Worm (Caenorhabditis elegans): ENCODE data around the gene spp-19.

The spp-19 gene

DNA sequence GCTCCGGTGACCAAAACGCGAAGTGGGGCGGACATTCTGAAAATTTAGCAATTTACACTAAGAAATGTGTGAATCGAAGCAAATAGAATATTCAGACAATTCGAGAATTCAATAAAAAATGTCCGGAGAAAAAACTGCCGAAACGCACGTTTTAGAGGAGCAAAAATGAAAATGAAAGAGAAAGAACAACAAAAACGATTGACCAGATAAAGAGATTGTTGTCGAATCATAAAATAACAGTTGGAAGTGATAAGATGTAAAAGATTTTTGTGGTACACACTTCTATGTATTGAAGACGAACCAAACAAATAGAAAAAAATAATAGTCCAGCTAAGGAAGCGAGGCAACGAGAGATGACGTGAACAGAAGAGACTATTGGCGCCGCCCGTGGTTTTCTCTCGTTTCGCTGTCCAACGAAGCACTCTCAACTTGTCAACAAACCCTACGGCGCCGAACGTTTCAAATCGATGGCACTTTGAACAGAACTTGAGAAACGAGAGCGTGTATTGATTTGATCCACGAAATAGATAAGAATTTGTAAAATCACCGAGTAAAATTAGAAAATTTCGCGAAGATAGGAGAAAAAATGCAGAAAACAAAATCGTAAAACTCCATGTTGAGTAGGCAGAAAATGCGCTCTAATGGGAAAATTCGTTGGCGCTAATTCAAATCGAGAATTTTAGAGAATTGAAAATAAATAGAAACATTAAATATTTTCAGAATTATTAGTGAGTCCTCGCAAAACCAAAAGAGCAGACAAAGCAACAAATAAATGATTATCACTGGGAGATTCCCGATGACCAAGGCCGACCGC, 44.8 kb downstream of the spp-19 start, which contains the start of gene mdh-1:
Gene mdh-1, minus strand, starts transcription at position 36 of the 814 bp plus-strand sequence.
- TF ChIP-seq pax-3 (tag; optimal IDR thresholded peaks at IDR 0.05) (peak; percentile 11), ces-1 (GFP tag; optimal IDR thresholded peaks at IDR 0.05) (no peak), dpl-1 (GFP tag; optimal IDR thresholded peaks at IDR 0.05) (peak; percentile 44 to 79 (median 53)), elt-2 (tag; optimal IDR thresholded peaks at IDR 0.05) (peak; percentile 29), nhr-85 (tag) (peak; percentile 30), elt-3 (tag; optimal IDR thresholded peaks at IDR 0.05) (peak in 1 of 6 experiments; percentile 40), nhr-47 (tag; optimal IDR thresholded peaks at IDR 0.05) (peak; percentile 13), swsn-7 (tag; optimal IDR thresholded peaks at IDR 0.05) (no peak), blmp-1 (tag; optimal IDR thresholded peaks at IDR 0.05) (peak; percentile 62), fkh-8 (tag; optimal IDR thresholded peaks at IDR 0.05) (peak; percentile 33), egl-27 (tag; optimal IDR thresholded peaks at IDR 0.05) (peak in 1 of 2 experiments; percentile 25), grh-1 (GFP tag; IDR thresholded peaks at IDR 0.05) (no peak), C04F5.9 (tag; optimal IDR thresholded peaks at IDR 0.05) (no peak), efl-1 (optimal IDR thresholded peaks at IDR 0.05) (peak in 1 of 2 experiments; percentile 75), efl-1 (GFP tag; optimal IDR thresholded peaks at IDR 0.05 in 1 of 2) (peak; percentile 72 to 96), lin-35 (GFP tag; optimal IDR thresholded peaks at IDR 0.05) (peak; percentile 30 to 71), lin-14 (GFP tag; optimal IDR thresholded peaks at IDR 0.05) (peak; percentile 58), mep-1 (tag; optimal IDR thresholded peaks at IDR 0.05) (peak; percentile 7)

DNA sequence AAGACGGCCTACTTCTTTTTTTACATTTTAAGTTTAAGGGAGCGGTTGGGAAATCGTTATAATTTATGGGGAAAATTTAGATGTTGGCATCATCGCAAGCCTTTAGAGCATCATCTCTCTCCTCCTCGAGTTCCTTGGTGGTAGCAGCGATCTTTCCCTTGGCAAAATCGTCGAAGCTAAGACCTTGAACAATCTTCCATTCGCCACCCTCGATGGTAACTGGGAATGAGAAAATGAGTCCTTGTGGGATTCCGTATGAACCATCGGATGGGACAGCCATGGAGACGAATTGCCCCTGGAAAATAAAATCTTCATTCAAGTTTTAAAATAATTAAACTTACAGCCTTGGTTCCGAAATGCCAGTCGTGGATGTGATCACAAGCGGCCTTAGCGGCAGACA, 46.1 kb downstream of the spp-19 start:
- TF ChIP-seq nhr-237 (tag; optimal IDR thresholded peaks at IDR 0.05) (no peak), ztf-11 (tag; optimal IDR thresholded peaks at IDR 0.05) (no peak)

DNA sequence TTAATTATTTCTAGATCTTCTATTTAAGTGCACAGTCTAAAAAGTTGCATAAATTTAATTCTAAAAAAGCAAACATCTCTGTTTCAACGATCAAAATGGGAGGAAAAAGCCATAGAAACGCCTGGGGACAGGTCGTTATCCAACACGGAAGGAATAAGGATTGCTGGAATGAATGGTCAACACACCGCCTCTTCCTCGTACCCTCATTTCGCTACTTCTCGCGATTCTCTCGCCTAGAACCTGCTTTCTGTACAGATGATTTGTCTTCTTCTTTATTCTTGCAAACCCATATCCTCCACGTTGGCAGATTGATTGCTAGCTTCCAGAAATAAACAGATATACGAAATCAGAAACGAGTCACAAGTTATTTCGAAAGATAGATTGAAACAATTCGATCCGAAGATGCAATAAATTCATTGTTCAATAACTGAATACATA, 46.6 kb downstream of the spp-19 start, which contains the start of gene dpy-11:
Gene dpy-11, minus strand, starts transcription at position 354 of the 438 bp plus-strand sequence.
- TF ChIP-seq xbp-1 (tag; optimal IDR thresholded peaks at IDR 0.05) (no peak), irx-1 (tag; optimal IDR thresholded peaks at IDR 0.05) (no peak), nhr-90 (tag; optimal IDR thresholded peaks at IDR 0.05; ENCODE audit: poor library complexity) (peak; percentile 44), tbx-2 (tag; optimal IDR thresholded peaks at IDR 0.05) (no peak), F16B12.6 (tag; optimal IDR thresholded peaks at IDR 0.05) (no peak), egl-27 (tag; optimal IDR thresholded peaks at IDR 0.05) (no peak), hpl-2 (GFP tag; optimal IDR thresholded peaks at IDR 0.05) (no peak), lin-35 (GFP tag; optimal IDR thresholded peaks at IDR 0.05) (peak in 1 of 2 experiments; percentile 12), unc-130 (tag; optimal IDR thresholded peaks at IDR 0.05) (no peak), aha-1 (tag; optimal IDR thresholded peaks at IDR 0.05) (no peak), jun-1 (tag; optimal IDR thresholded peaks at IDR 0.05) (no peak), elt-3 (tag; optimal IDR thresholded peaks at IDR 0.05) (peak in 2 of 6 experiments; percentile 12 to 43), pax-3 (tag; optimal IDR thresholded peaks at IDR 0.05) (no peak), nhr-71 (tag; optimal IDR thresholded peaks at IDR 0.05) (peak; percentile 64), unc-98 (GFP tag; IDR thresholded peaks at IDR 0.05) (no peak), nhr-84 (tag; optimal IDR thresholded peaks at IDR 0.05) (no peak), sox-4 (tag; optimal IDR thresholded peaks at IDR 0.05) (no peak), nhr-47 (tag; optimal IDR thresholded peaks at IDR 0.05) (peak; percentile 13), zip-4 (GFP tag; optimal IDR thresholded peaks at IDR 0.05) (no peak), sup-37 (GFP tag; optimal IDR thresholded peaks at IDR 0.05) (no peak), tlp-1 (tag; optimal IDR thresholded peaks at IDR 0.05) (no peak), nhr-77 (tag; optimal IDR thresholded peaks at IDR 0.05) (no peak), hlh-17 (GFP tag; optimal IDR thresholded peaks at IDR 0.05; ENCODE audit: borderline replicate concordance) (no peak), C34B4.2 (tag; optimal IDR thresholded peaks at IDR 0.05) (no peak), unc-62 (GFP tag; optimal IDR thresholded peaks at IDR 0.05) (no peak), ets-5 (GFP tag; IDR thresholded peaks at IDR 0.05) (no peak), fos-1 (tag; optimal IDR thresholded peaks at IDR 0.05) (no peak), nhr-28 (tag; optimal IDR thresholded peaks at IDR 0.05) (no peak), ceh-90 (tag; optimal IDR thresholded peaks at IDR 0.05) (no peak), nhr-76 (tag; optimal IDR thresholded peaks at IDR 0.05) (no peak), aly-2 (tag; optimal IDR thresholded peaks at IDR 0.05) (peak; percentile 77), egl-13 (tag; optimal IDR thresholded peaks at IDR 0.05) (no peak), unc-86 (tag; optimal IDR thresholded peaks at IDR 0.05) (no peak), grh-1 (GFP tag; IDR thresholded peaks at IDR 0.05) (0 out of 2 replicates have a peak, but pooled peaks have one; percentile 33)

Measured in whole organism, L1 larva.